Fruit fly (Drosophila melanogaster): ENCODE measurements around the gene CG14563.

DNA sequence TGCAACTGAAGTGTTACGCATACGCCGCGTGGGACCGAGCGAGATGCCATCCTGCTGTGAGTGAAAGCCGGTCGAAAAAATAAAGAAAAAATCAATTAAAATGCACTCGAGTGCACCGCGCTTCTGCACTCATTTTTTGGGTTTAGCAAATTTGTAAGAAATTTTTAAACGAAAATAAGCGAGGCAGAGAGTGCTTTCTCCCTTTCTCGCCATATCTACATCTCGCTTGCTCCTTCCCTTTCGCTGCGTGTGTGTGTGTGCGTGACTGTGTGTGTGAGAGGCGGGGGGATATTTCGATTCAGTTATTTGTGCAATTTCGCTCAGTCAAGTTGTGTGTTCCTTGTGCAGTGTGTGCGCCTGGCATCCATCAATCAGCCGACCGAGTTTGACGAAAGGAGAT lies 2.3 kb upstream of the CG14563 start, which contains the start of gene mub:
- TF ChIP-seq CG7271 (tag; optimal IDR thresholded peaks at IDR 0.05) (no peak), MBD-R2 (GFP tag; IDR thresholded peaks at IDR 0.05) (no peak), E2f2 (GFP tag; IDR thresholded peaks at IDR 0.05) (no peak), vvl (GFP tag; IDR thresholded peaks at IDR 0.05) (no peak), Sry-β (GFP tag; optimal IDR thresholded peaks at IDR 0.05) (no peak), Lhr (GFP tag; optimal IDR thresholded peaks at IDR 0.05) (no peak), Gug (GFP tag; IDR thresholded peaks at IDR 0.05) (no peak), Hr39 (optimal IDR thresholded peaks at IDR 0.05) (no peak), BEAF-32 (GFP tag; optimal IDR thresholded peaks at IDR 0.05) (no peak), CG15011 (GFP tag; optimal IDR thresholded peaks at IDR 0.05) (no peak), Nf-YA (GFP tag; IDR thresholded peaks at IDR 0.05) (no peak), CG10565 (GFP tag; optimal IDR thresholded peaks at IDR 0.05) (no peak), Camta (GFP tag; optimal IDR thresholded peaks at IDR 0.05) (no peak)

Measured in whole organism, embryonic.